Worm (Caenorhabditis elegans) whole organism, L4/young adult: Measurements from ENCODE around the gene C12D8.21.

ENCODE experiments used
- W03F9.2 ChIP-seq: fragments of 150-350 bp; optimal IDR thresholded peaks from 2 replicates; lab custom pipeline; 2014; ENCODE audit warnings: missing biosample characterization, missing genetic modification characterization
- him-1 ChIP-seq: sonication (generic microtip); optimal IDR thresholded peaks from 2 replicates; lab custom pipeline; 2016; ENCODE audit warnings: missing genotype, missing genetic modification reagents, missing genetic modification characterization, missing compliant biosample characterization

- TF ChIP-seq W03F9.2 (tag; lab: Kevin White, UChicago) (no peak), him-1 (tag; lab: Kevin White, UChicago) (no peak)
These were observed 24.0 kb upstream of the C12D8.21 start for ce11 chrV:10265019-10265418.
